Worm (Caenorhabditis elegans) whole organism, L4/young adult: ENCODE measurements around the gene kars-1.
"Not testable (repeated sequence)": the region's sequence is repeated elsewhere in the genome, so short reads cannot be mapped to it uniquely, and the experiment has no call there.

Experiments
- W03F9.2 ChIP-seq: fragments of 150-350 bp; optimal IDR thresholded peaks from 2 replicates; lab custom pipeline; 2014; ENCODE audit warnings: missing biosample characterization, missing genetic modification characterization
- dao-5 ChIP-seq: sonication (generic microtip); optimal IDR thresholded peaks from 2 replicates; lab custom pipeline; 2016; ENCODE audit warnings: missing genotype, missing genetic modification characterization, moderate library complexity, missing compliant biosample characterization
- him-1 ChIP-seq: sonication (generic microtip); optimal IDR thresholded peaks from 2 replicates; lab custom pipeline; 2016; ENCODE audit warnings: missing genotype, missing genetic modification reagents, missing genetic modification characterization, missing compliant biosample characterization

Gene kars-1

ce11 chrII:7098578-7098977, 26.4 kb upstream of the kars-1 start, which contains the start of gene mct-5:
Gene mct-5 (minus strand): TSS chrII:7098593.
- no peak for TF ChIP-seq him-1 (tag; lab: Kevin White, UChicago)

- no peak for TF ChIP-seq dao-5 (tag; lab: Kevin White, UChicago)
- no peak for TF ChIP-seq him-1 (tag; lab: Kevin White, UChicago)
- no peak for TF ChIP-seq W03F9.2
Observed at ce11 chrII:7095970-7096369, 23.8 kb upstream of the kars-1 start.

- TF ChIP-seq him-1 (tag; lab: Kevin White, UChicago), result no peak
- no peak for TF ChIP-seq dao-5 (tag; lab: Kevin White, UChicago)
- TF ChIP-seq W03F9.2, result no peak
Observed at ce11 chrII:7093339-7093821, 21.2 kb upstream of the kars-1 start, which contains the start of gene T02G5.3. Gene T02G5.3 (plus strand): TSS chrII:7093389.

ce11 chrII:7090852-7091251, 18.6 kb upstream of the kars-1 start:
- TF ChIP-seq him-1 (tag; lab: Kevin White, UChicago) (no peak), W03F9.2 (no peak), dao-5 (tag; lab: Kevin White, UChicago) (no peak)

- TF ChIP-seq him-1 (tag; lab: Kevin White, UChicago), result no peak
- no peak for TF ChIP-seq W03F9.2
- TF ChIP-seq dao-5 (tag; lab: Kevin White, UChicago), result no peak
Observed at ce11 chrII:7090085-7090484, 17.9 kb upstream of the kars-1 start.

- TF ChIP-seq dao-5 (tag; lab: Kevin White, UChicago); him-1 (tag; lab: Kevin White, UChicago); W03F9.2: not testable (repeated sequence)
Observed at ce11 chrII:7084021-7084420, 11.8 kb upstream of the kars-1 start, which contains the start of the genes T02G5.14 and T02G5.15. Gene T02G5.14 (plus strand): TSS chrII:7084321. Gene T02G5.15 (plus strand): TSS chrII:7084321.

- TF ChIP-seq him-1 (tag; lab: Kevin White, UChicago) (no peak), W03F9.2 (no peak), dao-5 (tag; lab: Kevin White, UChicago) (no peak)
Observed at ce11 chrII:7075564-7076228, 3.5 kb upstream of the kars-1 start, which contains the start of gene T02G5.7. Gene T02G5.7 (plus strand): TSS chrII:7075614.

- no peak for TF ChIP-seq him-1 (tag; lab: Kevin White, UChicago)
- TF ChIP-seq dao-5 (tag; lab: Kevin White, UChicago), result no peak
- TF ChIP-seq W03F9.2, result no peak
Observed at ce11 chrII:7073537-7073913, 1.3 kb upstream of the kars-1 start, which contains the start of gene kat-1. Gene kat-1 (plus strand): TSS chrII:7073814.

- TF ChIP-seq him-1 (tag; lab: Kevin White, UChicago) (peak; percentile 11), W03F9.2 (peak; percentile 58), dao-5 (tag; lab: Kevin White, UChicago) (no peak)
Observed at ce11 chrII:7072590-7073536, 648 bp upstream of the kars-1 start.

- no peak for TF ChIP-seq dao-5 (tag; lab: Kevin White, UChicago)
- TF ChIP-seq W03F9.2, result no peak
- TF ChIP-seq him-1 (tag; lab: Kevin White, UChicago), result no peak
Observed at ce11 chrII:7070434-7070833, 1.8 kb downstream of the kars-1 start.

- TF ChIP-seq W03F9.2 (no peak), dao-5 (tag; lab: Kevin White, UChicago) (no peak), him-1 (tag; lab: Kevin White, UChicago) (no peak)
Observed at ce11 chrII:7069866-7070265, 2.3 kb downstream of the kars-1 start, which contains the start of gene him-14. Gene him-14 (minus strand): TSS chrII:7069966.

- TF ChIP-seq him-1 (tag; lab: Kevin White, UChicago) (no peak), W03F9.2 (no peak), dao-5 (tag; lab: Kevin White, UChicago) (no peak)
Observed at ce11 chrII:7065391-7065790, 6.8 kb downstream of the kars-1 start, which contains the start of gene nos-2. Gene nos-2 (plus strand): TSS chrII:7065618.

- TF ChIP-seq him-1 (tag; lab: Kevin White, UChicago) (no peak), dao-5 (tag; lab: Kevin White, UChicago) (no peak), W03F9.2 (no peak)
Observed at ce11 chrII:7061730-7062129, 10.5 kb downstream of the kars-1 start, which contains the start of gene acs-6. Gene acs-6 (plus strand): TSS chrII:7062030.
